Worm (Caenorhabditis elegans) whole organism, young adult: ENCODE results near the gene exos-1.
A peak's percentile ranks its signal among the peaks of the same experiment; 100 is the strongest.

Experiments
- F10E7.11 ChIP-seq: sonication (generic microtip); optimal IDR thresholded peaks from 2 replicates; lab custom pipeline; 2017; ENCODE audit warnings: mild to moderate bottlenecking, missing genetic modification characterization, moderate library complexity, missing compliant biosample characterization
- efl-1 ChIP-seq: fragments of 150-350 bp; optimal IDR thresholded peaks from 2 replicates; lab custom pipeline; 2014; ENCODE audit warnings: missing biosample characterization, missing genetic modification reagents, missing genetic modification characterization
- hlh-12 ChIP-seq: sonication (generic microtip); optimal IDR thresholded peaks from 2 replicates; lab custom pipeline; 2016; ENCODE audit warnings: missing genetic modification characterization, missing compliant biosample characterization
- hlh-26 ChIP-seq: fragments of 200-800 bp; sonication (Bioruptor generic); conservative IDR thresholded peaks from 2 replicates; pipeline ENCODE4 v1.3.6; 2022; ENCODE audit warnings: missing genetic modification reagents, missing genetic modification characterization, missing compliant biosample characterization
- let-526 ChIP-seq: fragments of 200-800 bp; sonication (Bioruptor generic); IDR thresholded peaks from 2 replicates; pipeline ENCODE4 v1.3.6; 2022; ENCODE audit warnings: missing genetic modification reagents, missing genetic modification characterization, missing compliant biosample characterization
- nhr-80 ChIP-seq: sonication (generic microtip); optimal IDR thresholded peaks from 2 replicates; lab custom pipeline; 2016; ENCODE audit warnings: missing genetic modification characterization, missing compliant biosample characterization
- nhr-90 ChIP-seq: sonication (generic microtip); optimal IDR thresholded peaks from 2 replicates; lab custom pipeline; 2016; ENCODE audit warnings: missing genotype, mild to moderate bottlenecking, missing genetic modification characterization, missing compliant biosample characterization
- snpc-4 ChIP-seq, 5 experiments: fragments of 150-350 bp in 1 of 5; sonication (generic microtip) in 4 of 5; optimal IDR thresholded peaks; 2 replicates each; lab custom pipeline; 2014 to 2018; ENCODE audit warnings: missing genetic modification characterization in 5 of 5, missing biosample characterization in 3 of 5, antibody characterized with exemption in 2 of 5, mild to moderate bottlenecking in 2 of 5, missing compliant biosample characterization in 2 of 5, missing genotype in 2 of 5, moderate library complexity in 2 of 5, missing genetic modification reagents in 1 of 5
- ztf-22 ChIP-seq: fragments of 200-800 bp; sonication (Bioruptor generic); optimal IDR thresholded peaks from 2 replicates; lab custom pipeline; 2018; ENCODE audit warnings: mild to moderate bottlenecking, missing genetic modification characterization, moderate library complexity, missing compliant biosample characterization
- ztf-28 ChIP-seq: fragments of 200-800 bp; sonication (Bioruptor generic); IDR thresholded peaks from 2 replicates; pipeline ENCODE4 v1.3.6; 2022; ENCODE audit warnings: missing genetic modification reagents, missing genetic modification characterization, missing compliant biosample characterization

- TF ChIP-seq hlh-26 (GFP tag; lab: Robert Waterston, UW) (no peak), nhr-80 (tag; lab: Kevin White, UChicago) (peak; percentile 34), snpc-4 (GFP tag; optimal IDR thresholded peaks at IDR 0.05; lab: Kevin White, UChicago) (no peak), snpc-4 (tag; optimal IDR thresholded peaks at IDR 0.05; lab: Kevin White, UChicago) (no peak), hlh-12 (no peak), ztf-28 (no peak), let-526 (GFP tag; lab: Robert Waterston, UW) (no peak), nhr-90 (tag; lab: Kevin White, UChicago) (no peak), efl-1 (GFP tag; lab: Kevin White, UChicago) (no peak), ztf-22 (GFP tag; lab: Kevin White, UChicago) (no peak), F10E7.11 (tag; lab: Kevin White, UChicago) (no peak)
Observed at ce11 chrIII:11050658-11051118, 41.8 kb downstream of the exos-1 start.
